Worm (Caenorhabditis elegans): ENCODE data around the gene gipc-1.

- TF ChIP-seq flt-1 (GFP tag; IDR thresholded peaks at IDR 0.05) (no peak), cog-1 (tag; optimal IDR thresholded peaks at IDR 0.05) (no peak), ztf-29 (GFP tag; IDR thresholded peaks at IDR 0.05) (no peak)
These were observed 46.5 kb downstream of the gipc-1 start, which contains the start of gene rars-1 for ce11 chrIII:4917077-4917476.
